Fruit fly (Drosophila melanogaster): ENCODE measurements around the gene S.

S gene

DNA sequence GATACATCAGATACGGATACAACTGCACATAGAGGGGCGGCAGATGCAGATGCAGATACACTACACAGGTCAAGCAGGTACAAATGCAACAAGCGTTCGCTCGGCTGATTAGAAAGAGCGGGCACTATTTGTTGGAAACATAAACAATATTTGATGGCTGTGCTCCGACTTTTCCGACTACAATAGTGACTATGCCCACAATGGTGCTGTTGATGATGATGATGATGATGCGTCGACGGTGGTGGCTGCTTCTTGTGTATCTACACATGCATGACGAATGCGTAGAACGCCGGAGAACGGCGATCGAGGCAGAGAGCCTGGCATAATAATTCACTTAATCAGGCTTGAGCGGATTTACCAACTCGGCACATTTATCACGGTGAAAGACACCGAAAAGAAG lies 9.6 kb downstream of the S start:
- TF ChIP-seq Jra (GFP tag; optimal IDR thresholded peaks at IDR 0.05) (no peak), Hnf4 (GFP tag; optimal IDR thresholded peaks at IDR 0.05) (no peak), N (GFP tag; optimal IDR thresholded peaks at IDR 0.05) (no peak), h (GFP tag; optimal IDR thresholded peaks at IDR 0.05) (no peak), CG9705 (GFP tag; optimal IDR thresholded peaks at IDR 0.05) (no peak), Mio (GFP tag; optimal IDR thresholded peaks at IDR 0.05) (no peak), dl (GFP tag; optimal IDR thresholded peaks at IDR 0.05; ENCODE audit: insufficient read depth in 1 of 2, partially characterized antibody in 2 of 2) (no peak), lola (GFP tag; optimal IDR thresholded peaks at IDR 0.05) (no peak), psq (GFP tag; optimal IDR thresholded peaks at IDR 0.05) (no peak), CrebA (GFP tag; optimal IDR thresholded peaks at IDR 0.05; ENCODE audit: borderline replicate concordance) (no peak)

dm6 chr2L:1066330-1066729 lies 11.3 kb downstream of the S start:
- no peak for TF ChIP-seq Dif (GFP tag; optimal IDR thresholded peaks at IDR 0.05; ENCODE audit: partially characterized antibody)
- TF ChIP-seq OdsH (GFP tag; optimal IDR thresholded peaks at IDR 0.05), result no peak
- no peak for TF ChIP-seq CG9705 (GFP tag; optimal IDR thresholded peaks at IDR 0.05)
- no peak for TF ChIP-seq Mio (GFP tag; optimal IDR thresholded peaks at IDR 0.05)
- TF ChIP-seq CG32264 (GFP tag; optimal IDR thresholded peaks at IDR 0.05), result no peak
- no peak for TF ChIP-seq Hnf4 (GFP tag; optimal IDR thresholded peaks at IDR 0.05)
- no peak for TF ChIP-seq Jra (GFP tag; optimal IDR thresholded peaks at IDR 0.05)
- TF ChIP-seq tai (GFP tag; optimal IDR thresholded peaks at IDR 0.05), result no peak
- no peak for TF ChIP-seq lola (GFP tag; optimal IDR thresholded peaks at IDR 0.05)
- no peak for TF ChIP-seq br (GFP tag; optimal IDR thresholded peaks at IDR 0.05)
- no peak for TF ChIP-seq ey (GFP tag; optimal IDR thresholded peaks at IDR 0.05)

DNA sequence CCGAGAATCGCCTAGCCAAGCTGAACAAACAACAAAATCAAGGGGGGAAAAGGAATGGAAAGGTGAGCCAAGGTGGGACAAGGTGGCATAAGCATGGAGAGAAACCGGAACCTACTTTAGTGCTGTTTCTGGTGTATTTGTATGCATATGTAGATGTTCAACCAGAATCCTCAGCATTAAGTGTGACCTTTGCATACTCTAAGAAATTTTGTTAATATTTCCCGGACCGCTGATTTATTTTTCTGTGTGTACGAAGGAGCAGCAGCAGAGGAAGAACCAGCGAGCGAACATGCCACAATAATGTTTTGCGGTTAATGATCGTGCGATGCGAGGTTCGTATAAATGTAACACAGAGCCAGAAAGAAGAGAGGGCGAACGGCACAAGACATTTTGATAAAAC lies 12.6 kb downstream of the S start:
- TF ChIP-seq Hr78 (GFP tag; optimal IDR thresholded peaks at IDR 0.05) (no peak), rgr (GFP tag; optimal IDR thresholded peaks at IDR 0.05) (peak; percentile 81), Sp1 (GFP tag; optimal IDR thresholded peaks at IDR 0.05) (peak; percentile 77), dmrt93B (GFP tag; optimal IDR thresholded peaks at IDR 0.05) (peak; percentile 73), tai (GFP tag; optimal IDR thresholded peaks at IDR 0.05) (peak; percentile 67), sage (GFP tag; optimal IDR thresholded peaks at IDR 0.05) (peak; percentile 1), foxo (GFP tag; optimal IDR thresholded peaks at IDR 0.05) (peak; percentile 13 to 88), Myc (optimal IDR thresholded peaks at IDR 0.05) (no peak), fru (GFP tag; optimal IDR thresholded peaks at IDR 0.05) (peak; percentile 82), ey (GFP tag; optimal IDR thresholded peaks at IDR 0.05) (peak; percentile 87), sv (GFP tag; optimal IDR thresholded peaks at IDR 0.05) (no peak), psq (GFP tag; optimal IDR thresholded peaks at IDR 0.05) (peak; percentile 71), CG32264 (GFP tag; optimal IDR thresholded peaks at IDR 0.05) (peak; percentile 46), dl (GFP tag; optimal IDR thresholded peaks at IDR 0.05; ENCODE audit: insufficient read depth in 1 of 2, partially characterized antibody in 2 of 2) (no peak), pan (optimal IDR thresholded peaks at IDR 0.05) (no peak), Jra (GFP tag; optimal IDR thresholded peaks at IDR 0.05) (peak; percentile 32), Rel (GFP tag; optimal IDR thresholded peaks at IDR 0.05) (peak; percentile 27), Rel (tag; optimal IDR thresholded peaks at IDR 0.05) (peak; percentile 62), jim (GFP tag; optimal IDR thresholded peaks at IDR 0.05) (no peak), HLH106 (tag; optimal IDR thresholded peaks at IDR 0.05) (peak; percentile 88), N (GFP tag; optimal IDR thresholded peaks at IDR 0.05) (no peak), Hr83 (GFP tag; optimal IDR thresholded peaks at IDR 0.05; ENCODE audit: poor library complexity, severe bottlenecking) (peak; percentile 35), brk (GFP tag; optimal IDR thresholded peaks at IDR 0.05) (no peak), GATAd (GFP tag; optimal IDR thresholded peaks at IDR 0.05) (no peak), Hnf4 (GFP tag; optimal IDR thresholded peaks at IDR 0.05) (peak; percentile 70), lola (GFP tag; optimal IDR thresholded peaks at IDR 0.05) (no peak), Dfd (GFP tag; optimal IDR thresholded peaks at IDR 0.05) (no peak), Vsx2 (GFP tag; optimal IDR thresholded peaks at IDR 0.05; ENCODE audit: partially characterized antibody) (no peak), Mio (GFP tag; optimal IDR thresholded peaks at IDR 0.05) (no peak), CG9705 (GFP tag; optimal IDR thresholded peaks at IDR 0.05) (peak; percentile 70), h (GFP tag; optimal IDR thresholded peaks at IDR 0.05) (peak; percentile 88), OdsH (GFP tag; optimal IDR thresholded peaks at IDR 0.05) (peak; percentile 81), dsf (GFP tag; optimal IDR thresholded peaks at IDR 0.05; ENCODE audit: borderline replicate concordance) (no peak), br (GFP tag; optimal IDR thresholded peaks at IDR 0.05) (peak; percentile 83), Dif (GFP tag; optimal IDR thresholded peaks at IDR 0.05; ENCODE audit: partially characterized antibody) (no peak), CrebA (GFP tag; optimal IDR thresholded peaks at IDR 0.05; ENCODE audit: borderline replicate concordance) (peak; percentile 37), woc (GFP tag; optimal IDR thresholded peaks at IDR 0.05) (peak; percentile 91), Abd-B (GFP tag; optimal IDR thresholded peaks at IDR 0.05) (no peak), usp (GFP tag; optimal IDR thresholded peaks at IDR 0.05) (no peak)

All from whole organism, wandering third instar larva.